Fruit fly (Drosophila melanogaster) whole organism, prepupa: ENCODE measurements around the gene Vha100-2.

Experiments
- Blimp-1 ChIP-seq: fragments of 200-800 bp; sonication (Bioruptor generic); optimal IDR thresholded peaks from 3 replicates; lab custom pipeline; 2017; ENCODE audit warnings: missing biosample characterization, missing genetic modification characterization, mild to moderate bottlenecking, moderate library complexity, missing genetic modification reagents
- CG10669 ChIP-seq: fragments of 200-800 bp; sonication (Bioruptor generic); optimal IDR thresholded peaks from 3 replicates; lab custom pipeline; 2018; ENCODE audit warnings: missing biosample characterization, mild to moderate bottlenecking, missing genetic modification characterization, moderate library complexity
- CG11294 ChIP-seq: fragments of 200-800 bp; sonication (Bioruptor generic); IDR thresholded peaks from 2 replicates; pipeline ENCODE4 v1.3.6; 2022; ENCODE audit warnings: missing biosample characterization, missing genetic modification characterization
- CG11762 ChIP-seq: fragments of 200-800 bp; sonication (Bioruptor generic); optimal IDR thresholded peaks from 3 replicates; lab custom pipeline; 2016; ENCODE audit warnings: missing biosample characterization, missing genetic modification characterization; ENCODE audit not compliant: insufficient read depth
- CG1621 ChIP-seq: fragments of 200-800 bp; sonication (Bioruptor generic); optimal IDR thresholded peaks from 3 replicates; lab custom pipeline; 2018; ENCODE audit warnings: missing biosample characterization, mild to moderate bottlenecking, missing genetic modification characterization
- CG16779 ChIP-seq: fragments of 200-800 bp; sonication (Bioruptor generic); optimal IDR thresholded peaks from 3 replicates; lab custom pipeline; 2017; ENCODE audit warnings: missing biosample characterization, mild to moderate bottlenecking, missing genetic modification characterization
- CG32006 ChIP-seq: fragments of 200-800 bp; sonication (Bioruptor generic); optimal IDR thresholded peaks from 3 replicates; lab custom pipeline; 2017; ENCODE audit warnings: missing biosample characterization, mild to moderate bottlenecking, missing genetic modification characterization
- CG34406 ChIP-seq: fragments of 200-800 bp; sonication (Bioruptor generic); optimal IDR thresholded peaks from 3 replicates; lab custom pipeline; 2016; ENCODE audit warnings: missing biosample characterization, missing genetic modification characterization
- CG3919 ChIP-seq: fragments of 200-800 bp; sonication (Bioruptor generic); optimal IDR thresholded peaks from 3 replicates; lab custom pipeline; 2016; ENCODE audit warnings: missing biosample characterization, missing genetic modification characterization
- CG4318 ChIP-seq: fragments of 200-800 bp; sonication (Bioruptor generic); optimal IDR thresholded peaks from 3 replicates; lab custom pipeline; 2017; ENCODE audit warnings: missing biosample characterization, mild to moderate bottlenecking, missing genetic modification characterization
- CG6163 ChIP-seq: fragments of 200-800 bp; sonication (Bioruptor generic); IDR thresholded peaks from 3 replicates; pipeline ENCODE4 v1.3.6; 2022; ENCODE audit warnings: missing biosample characterization, missing genetic modification characterization
- CG6276 ChIP-seq: fragments of 200-800 bp; sonication (Bioruptor generic); optimal IDR thresholded peaks from 2 replicates; lab custom pipeline; 2017; ENCODE audit warnings: missing biosample characterization, mild to moderate bottlenecking, missing genetic modification characterization
- CG6792 ChIP-seq: fragments of 200-800 bp; sonication (Bioruptor generic); optimal IDR thresholded peaks from 3 replicates; lab custom pipeline; 2016; ENCODE audit warnings: missing biosample characterization, missing genetic modification characterization
- CG6808 ChIP-seq: fragments of 200-800 bp; sonication (Bioruptor generic); optimal IDR thresholded peaks from 3 replicates; lab custom pipeline; 2017; ENCODE audit warnings: missing biosample characterization, missing genetic modification characterization, mild to moderate bottlenecking, moderate library complexity, missing genetic modification reagents
- CG6854 ChIP-seq: fragments of 200-800 bp; sonication (Bioruptor generic); optimal IDR thresholded peaks from 2 replicates; lab custom pipeline; 2017; ENCODE audit warnings: missing biosample characterization, mild to moderate bottlenecking, missing genetic modification characterization
- CG7368 ChIP-seq: fragments of 200-800 bp; sonication (Bioruptor generic); optimal IDR thresholded peaks from 3 replicates; lab custom pipeline; 2016; ENCODE audit warnings: missing biosample characterization, missing genetic modification characterization
- CG8119 ChIP-seq: fragments of 200-800 bp; sonication (Bioruptor generic); IDR thresholded peaks from 3 replicates; pipeline ENCODE4 v1.3.6; 2022; ENCODE audit warnings: missing biosample characterization, missing genetic modification characterization
- CG8319 ChIP-seq: fragments of 200-800 bp; sonication (Bioruptor generic); optimal IDR thresholded peaks from 3 replicates; lab custom pipeline; 2016; ENCODE audit warnings: missing biosample characterization, missing genetic modification characterization
- CG8632 ChIP-seq: fragments of 200-800 bp; sonication (Bioruptor generic); optimal IDR thresholded peaks from 3 replicates; lab custom pipeline; 2016; ENCODE audit warnings: missing biosample characterization, missing genetic modification characterization
- CG9139 ChIP-seq: fragments of 200-800 bp; sonication (Bioruptor generic); optimal IDR thresholded peaks from 3 replicates; lab custom pipeline; 2017; ENCODE audit warnings: missing biosample characterization, mild to moderate bottlenecking, missing genetic modification characterization
- Eip75B ChIP-seq: fragments of 200-800 bp; sonication (Bioruptor generic); optimal IDR thresholded peaks from 3 replicates; lab custom pipeline; 2016; ENCODE audit warnings: missing biosample characterization, missing genetic modification characterization
- Eip78C ChIP-seq: fragments of 200-800 bp; sonication (Bioruptor generic); peaks from one replicate; lab custom pipeline; 2016; ENCODE audit warnings: missing biosample characterization, missing genetic modification characterization
- Eip93F ChIP-seq: fragments of 200-800 bp; sonication (Bioruptor generic); optimal IDR thresholded peaks from 2 replicates; lab custom pipeline; 2016; ENCODE audit warnings: missing biosample characterization, mild to moderate bottlenecking, missing genetic modification characterization
- Ets21C ChIP-seq: fragments of 200-800 bp; sonication (Bioruptor generic); optimal IDR thresholded peaks from 3 replicates; lab custom pipeline; 2016; ENCODE audit warnings: missing biosample characterization, missing genetic modification characterization
- Ets96B ChIP-seq: fragments of 200-800 bp; optimal IDR thresholded peaks from 2 replicates; lab custom pipeline; 2019; ENCODE audit warnings: missing biosample characterization, mild to moderate bottlenecking, missing genetic modification characterization, moderate library complexity
- Gug ChIP-seq: fragments of 200-800 bp; sonication (Bioruptor generic); IDR thresholded peaks from 2 replicates; pipeline ENCODE4 v1.3.6; 2022; ENCODE audit warnings: missing biosample characterization, missing genetic modification characterization
- Hr38 ChIP-seq: sonication (Bioruptor generic); optimal IDR thresholded peaks from 2 replicates; lab custom pipeline; 2016; ENCODE audit warnings: missing biosample characterization, missing genetic modification characterization
- Hr39 ChIP-seq: fragments of 200-800 bp; sonication (Bioruptor generic); optimal IDR thresholded peaks from 2 replicates; lab custom pipeline; 2016; ENCODE audit warnings: missing biosample characterization, missing genetic modification characterization
- Hr4 ChIP-seq: fragments of 200-800 bp; sonication (Bioruptor generic); optimal IDR thresholded peaks from 3 replicates; lab custom pipeline; 2016; ENCODE audit warnings: missing biosample characterization, missing genetic modification characterization
- Lpt ChIP-seq: fragments of 200-800 bp; sonication (Bioruptor generic); optimal IDR thresholded peaks from 3 replicates; lab custom pipeline; 2016; ENCODE audit warnings: missing biosample characterization, missing genetic modification characterization
- OdsH ChIP-seq: fragments of 200-800 bp; sonication (Bioruptor generic); optimal IDR thresholded peaks from 3 replicates; lab custom pipeline; 2016; ENCODE audit warnings: missing biosample characterization, missing genetic modification characterization
- Smox ChIP-seq: fragments of 200-800 bp; sonication (Bioruptor generic); optimal IDR thresholded peaks from 3 replicates; lab custom pipeline; 2016; ENCODE audit warnings: missing biosample characterization, missing genetic modification characterization
- Sox102F ChIP-seq: fragments of 200-800 bp; sonication (Bioruptor generic); optimal IDR thresholded peaks from 2 replicates; lab custom pipeline; 2016; ENCODE audit warnings: missing biosample characterization, mild to moderate bottlenecking, missing genetic modification characterization
- Sox14 ChIP-seq: fragments of 200-800 bp; sonication (Bioruptor generic); optimal IDR thresholded peaks from 3 replicates; lab custom pipeline; 2016; ENCODE audit warnings: missing biosample characterization, missing genetic modification characterization
- Sox15 ChIP-seq: fragments of 200-800 bp; sonication (Bioruptor generic); optimal IDR thresholded peaks from 3 replicates; lab custom pipeline; 2016; ENCODE audit warnings: missing biosample characterization, missing genetic modification characterization
- achi ChIP-seq: fragments of 200-800 bp; sonication (Bioruptor generic); optimal IDR thresholded peaks from 3 replicates; lab custom pipeline; 2016; ENCODE audit warnings: missing biosample characterization, missing genetic modification characterization
- acj6 ChIP-seq: fragments of 200-800 bp; sonication (Bioruptor generic); optimal IDR thresholded peaks from 3 replicates; lab custom pipeline; 2016; ENCODE audit warnings: missing biosample characterization, missing genetic modification characterization
- cyc ChIP-seq: fragments of 200-800 bp; sonication (Bioruptor generic); optimal IDR thresholded peaks from 3 replicates; lab custom pipeline; 2016; ENCODE audit warnings: missing biosample characterization, missing genetic modification characterization
- dac ChIP-seq: fragments of 200-800 bp; sonication (Bioruptor generic); optimal IDR thresholded peaks from 2 replicates; lab custom pipeline; 2017; ENCODE audit warnings: missing biosample characterization, mild to moderate bottlenecking, missing genetic modification characterization
- eg ChIP-seq: fragments of 200-800 bp; sonication (Bioruptor generic); IDR thresholded peaks from 3 replicates; pipeline ENCODE4 v1.3.6; 2022; ENCODE audit warnings: missing biosample characterization, missing genetic modification characterization
- esn ChIP-seq: fragments of 200-800 bp; sonication (Bioruptor generic); optimal IDR thresholded peaks from 2 replicates; lab custom pipeline; 2016; ENCODE audit warnings: missing biosample characterization, mild to moderate bottlenecking, missing genetic modification characterization, moderate library complexity
- fd59A ChIP-seq: fragments of 200-800 bp; sonication (Bioruptor generic); optimal IDR thresholded peaks from 2 replicates; lab custom pipeline; 2017; ENCODE audit warnings: missing biosample characterization, mild to moderate bottlenecking, missing genetic modification characterization, missing genetic modification reagents
- fd85E ChIP-seq: fragments of 200-800 bp; sonication (Bioruptor generic); optimal IDR thresholded peaks from 3 replicates; lab custom pipeline; 2016; ENCODE audit warnings: missing biosample characterization, missing genetic modification characterization
- fkh ChIP-seq: fragments of 200-800 bp; sonication (Bioruptor generic); optimal IDR thresholded peaks from 3 replicates; lab custom pipeline; 2017; ENCODE audit warnings: missing biosample characterization, mild to moderate bottlenecking, missing genetic modification characterization, moderate library complexity
- lz ChIP-seq: fragments of 200-800 bp; sonication (Bioruptor generic); optimal IDR thresholded peaks from 3 replicates; lab custom pipeline; 2016; ENCODE audit warnings: missing biosample characterization, missing genetic modification characterization
- pdm3 ChIP-seq: fragments of 200-800 bp; sonication (Bioruptor generic); optimal IDR thresholded peaks from 3 replicates; lab custom pipeline; 2016; ENCODE audit warnings: missing biosample characterization, missing genetic modification characterization
- salr ChIP-seq, 2 experiments: fragments of 200-800 bp; sonication (Bioruptor generic); optimal IDR thresholded peaks; 3 replicates each; lab custom pipeline; 2016 to 2018; ENCODE audit warnings: missing biosample characterization in 2 of 2, missing genetic modification characterization in 2 of 2, mild to moderate bottlenecking in 1 of 2
- spab ChIP-seq: fragments of 200-800 bp; sonication (Bioruptor generic); optimal IDR thresholded peaks from 2 replicates; lab custom pipeline; 2017; ENCODE audit warnings: missing biosample characterization, mild to moderate bottlenecking, missing genetic modification characterization, missing genetic modification reagents
- ss ChIP-seq, 2 experiments: fragments of 200-800 bp; sonication (Bioruptor generic); optimal IDR thresholded peaks; 2 replicates in 1 of 2; 3 replicates in 1 of 2; lab custom pipeline; 2017 to 2018; ENCODE audit warnings: mild to moderate bottlenecking in 2 of 2, missing biosample characterization in 2 of 2, missing genetic modification characterization in 2 of 2, moderate library complexity in 1 of 2
- svp ChIP-seq: fragments of 200-800 bp; sonication (Bioruptor generic); peaks from one replicate; lab custom pipeline; 2016; ENCODE audit warnings: missing biosample characterization, missing genetic modification characterization
- topi ChIP-seq: fragments of 200-800 bp; sonication (Bioruptor generic); optimal IDR thresholded peaks from 3 replicates; lab custom pipeline; 2016; ENCODE audit warnings: missing biosample characterization, missing genetic modification characterization

Vha100-2 gene

DNA sequence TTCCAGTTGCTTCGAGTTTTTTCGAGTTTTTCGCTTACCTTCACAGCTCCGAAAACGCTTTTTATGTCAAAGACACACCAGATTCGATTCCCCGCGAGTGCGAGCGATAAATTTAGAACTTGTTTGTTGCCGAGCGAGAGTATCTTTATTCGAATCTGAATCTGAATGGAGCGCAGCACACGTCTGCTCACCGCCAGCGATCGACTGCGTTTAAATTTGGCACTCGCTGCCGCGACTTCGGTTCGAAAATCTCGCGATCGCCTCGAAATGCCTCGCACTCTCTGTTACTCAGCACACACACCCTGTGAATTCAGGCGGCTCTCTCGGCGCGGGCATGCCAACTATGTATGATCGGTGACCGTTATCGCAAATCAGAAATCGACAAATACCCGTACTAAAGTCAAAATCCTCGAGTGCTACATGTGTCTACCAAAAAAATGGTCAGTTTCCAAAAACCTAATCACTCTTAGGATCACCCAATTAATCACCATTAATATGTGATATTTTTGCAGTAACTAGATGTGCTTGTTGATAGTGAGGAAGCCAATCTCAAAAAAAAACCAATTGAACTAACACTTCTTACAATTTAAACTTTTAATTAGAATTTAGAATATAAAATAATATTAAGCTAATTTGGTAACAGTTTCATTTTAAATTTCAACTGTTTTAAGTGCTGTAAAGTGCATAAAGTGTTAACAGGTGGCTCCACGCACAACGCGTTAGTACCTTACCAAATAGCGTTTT is at the start of gene Vha100-2:
Vha100-2 (minus strand) TSS at position 216 of the 744 bp plus-strand sequence.
- peak; percentile 53 for TF ChIP-seq CG3919 (GFP tag; lab: Kevin White, UChicago)
- no peak for TF ChIP-seq Smox
- no peak for TF ChIP-seq topi (GFP tag; lab: Kevin White, UChicago)
- no peak for TF ChIP-seq fd59A (GFP tag; lab: Kevin White, UChicago)
- peak; percentile 59; the same call in 2 of the 3 replicates for TF ChIP-seq CG6163 (GFP tag; lab: Robert Waterston, UW)
- peak; percentile 51; the same call in 1 of the 3 replicates for TF ChIP-seq CG8119 (GFP tag; lab: Robert Waterston, UW)
- TF ChIP-seq CG4318 = no peak
- TF ChIP-seq Ets21C (GFP tag; lab: Kevin White, UChicago) = no peak
- TF ChIP-seq pdm3 = no peak
- TF ChIP-seq Hr39 = no peak
- peak; percentile 70 for TF ChIP-seq svp (GFP tag; lab: Kevin White, UChicago)
- TF ChIP-seq Hr4 (GFP tag; lab: Kevin White, UChicago) = peak; percentile 45
- peak; percentile 69 for TF ChIP-seq Sox14
- no peak for TF ChIP-seq Eip75B (GFP tag; lab: Kevin White, UChicago)
- no peak for TF ChIP-seq CG8319 (GFP tag; lab: Kevin White, UChicago)
- TF ChIP-seq CG32006 (GFP tag; lab: Kevin White, UChicago) = peak; percentile 30
- TF ChIP-seq CG8632 = peak; percentile 23
- no peak for TF ChIP-seq Ets96B (tag; lab: Kevin White, UChicago)
- TF ChIP-seq eg (GFP tag; lab: Robert Waterston, UW) = peak; percentile 60
- TF ChIP-seq CG34406 (GFP tag; lab: Kevin White, UChicago) = peak; percentile 29
- TF ChIP-seq CG6854 = peak; percentile 59
- TF ChIP-seq Blimp-1 (GFP tag; lab: Kevin White, UChicago) = no peak
- no peak for TF ChIP-seq CG11762 (GFP tag; lab: Kevin White, UChicago)
- no peak for TF ChIP-seq achi (GFP tag; lab: Kevin White, UChicago)
- TF ChIP-seq OdsH = peak; percentile 42
- no peak for TF ChIP-seq Eip78C (GFP tag; lab: Kevin White, UChicago)
- peak; percentile 13 for TF ChIP-seq esn
- TF ChIP-seq cyc (GFP tag; lab: Kevin White, UChicago) = no peak
- no peak for TF ChIP-seq CG1621 (tag; lab: Kevin White, UChicago)
- TF ChIP-seq CG9139 (GFP tag; lab: Kevin White, UChicago) = no peak
- peak; percentile 52 for TF ChIP-seq fd85E (GFP tag; lab: Kevin White, UChicago)
- TF ChIP-seq CG6792 (GFP tag; lab: Kevin White, UChicago) = no peak
- TF ChIP-seq CG7368 (GFP tag; lab: Kevin White, UChicago) = peak; percentile 27
- peak; percentile 27 for TF ChIP-seq Lpt (GFP tag; lab: Kevin White, UChicago)
- no peak for TF ChIP-seq Gug (GFP tag; lab: Robert Waterston, UW)
- no peak for TF ChIP-seq CG11294 (GFP tag; lab: Robert Waterston, UW)
- TF ChIP-seq salr (GFP tag; optimal IDR thresholded peaks at IDR 0.05; lab: Kevin White, UChicago) = no peak
- peak; percentile 27 for TF ChIP-seq CG6808 (GFP tag; lab: Kevin White, UChicago)
- TF ChIP-seq ss (GFP tag; optimal IDR thresholded peaks at IDR 0.05; lab: Kevin White, UChicago) = no peak
- TF ChIP-seq fkh (GFP tag; lab: Kevin White, UChicago) = no peak
- no peak for TF ChIP-seq Eip93F (GFP tag; lab: Kevin White, UChicago)
- no peak for TF ChIP-seq Sox15 (GFP tag; lab: Kevin White, UChicago)
- TF ChIP-seq Hr38 (GFP tag; lab: Kevin White, UChicago) = no peak
- TF ChIP-seq CG10669 = no peak
- TF ChIP-seq acj6 = peak; percentile 11
- no peak for TF ChIP-seq dac (GFP tag; lab: Kevin White, UChicago)
- peak; percentile 61 for TF ChIP-seq Sox102F (GFP tag; lab: Kevin White, UChicago)
- no peak for TF ChIP-seq spab
- peak; percentile 18 for TF ChIP-seq lz (GFP tag; lab: Kevin White, UChicago)
- TF ChIP-seq CG6276 = peak; percentile 19
- TF ChIP-seq CG16779 = peak; percentile 32
